Worm (Caenorhabditis elegans) whole organism, L2 larva: ENCODE data around the gene F11A5.17.

ENCODE experiments used
- egl-27 ChIP-seq: sonication (generic microtip); optimal IDR thresholded peaks from 3 replicates; lab custom pipeline; 2017; ENCODE audit warnings: missing biosample characterization, missing genetic modification reagents, missing genetic modification characterization
- elt-3 ChIP-seq: sonication (generic microtip); optimal IDR thresholded peaks from 2 replicates; lab custom pipeline; 2017; ENCODE audit warnings: missing biosample characterization, missing genetic modification characterization
- lin-39 ChIP-seq: fragments of 150-350 bp; optimal IDR thresholded peaks from 2 replicates; lab custom pipeline; 2014; ENCODE audit warnings: missing biosample characterization, missing genetic modification reagents, missing genetic modification characterization
- lsy-2 ChIP-seq, 2 experiments: fragments of 150-350 bp in 1 of 2; sonication (generic microtip) in 1 of 2; optimal IDR thresholded peaks; 2 replicates each; lab custom pipeline; 2014 to 2017; ENCODE audit warnings: missing biosample characterization in 2 of 2, missing genetic modification characterization in 2 of 2
- nhr-25 ChIP-seq: fragments of 150-350 bp; sonication (generic microtip); optimal IDR thresholded peaks from 3 replicates; lab custom pipeline; 2014; ENCODE audit warnings: missing biosample characterization, missing genetic modification characterization
- sma-3 ChIP-seq: sonication (generic microtip); optimal IDR thresholded peaks from 2 replicates; lab custom pipeline; 2016; ENCODE audit warnings: missing genetic modification reagents, missing genetic modification characterization, missing compliant biosample characterization
- unc-62 ChIP-seq: fragments of 150-350 bp; optimal IDR thresholded peaks from 2 replicates; lab custom pipeline; 2014; ENCODE audit warnings: missing biosample characterization, missing genetic modification reagents, missing genetic modification characterization
- zag-1 ChIP-seq: fragments of 150-350 bp; optimal IDR thresholded peaks from 2 replicates; lab custom pipeline; 2014; ENCODE audit warnings: missing biosample characterization, missing genetic modification characterization

DNA sequence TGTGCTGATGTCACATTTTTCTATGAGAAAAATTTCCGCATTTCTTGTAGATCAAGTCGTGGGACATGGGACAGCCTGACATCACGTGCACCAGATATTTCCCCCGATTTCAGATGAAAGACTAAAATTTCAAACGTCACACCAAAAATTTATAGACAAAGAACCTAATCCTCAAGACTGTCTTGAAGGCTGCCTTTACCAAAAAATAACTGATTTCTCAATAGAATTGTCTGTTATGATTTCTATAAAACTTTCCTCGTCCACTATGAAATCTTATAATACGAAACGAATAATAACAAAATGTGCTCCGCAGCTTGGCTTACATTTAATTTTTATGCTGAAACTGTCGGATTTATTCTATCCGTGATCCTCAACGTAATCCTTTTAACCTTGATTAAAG lies 21.5 kb upstream of the F11A5.17 start, which contains the start of gene str-106:
- TF ChIP-seq lin-39 (tag; lab: Kevin White, UChicago) (no peak), unc-62 (GFP tag; lab: Kevin White, UChicago) (no peak), lsy-2 (tag; optimal IDR thresholded peaks at IDR 0.05; lab: Kevin White, UChicago) (no peak), sma-3 (no peak), elt-3 (tag; lab: Kevin White, UChicago) (no peak), egl-27 (tag; lab: Kevin White, UChicago) (no peak), zag-1 (tag; lab: Kevin White, UChicago) (no peak), nhr-25 (tag; lab: Kevin White, UChicago) (no peak)
